Fruit fly (Drosophila melanogaster) whole organism, wandering third instar larva: ENCODE measurements around the gene CG2126.
A peak's percentile ranks its signal among the peaks of the same experiment; 100 is the strongest.

Experiments used
- Abd-B ChIP-seq: fragments of >200 bp; optimal IDR thresholded peaks from 2 replicates; lab custom pipeline; 2017; ENCODE audit warnings: missing biosample characterization, missing genetic modification characterization
- CG32264 ChIP-seq: fragments of 200-800 bp; sonication (Bioruptor generic); optimal IDR thresholded peaks from 2 replicates; lab custom pipeline; 2016; ENCODE audit warnings: missing biosample characterization, missing genetic modification characterization
- CG9705 ChIP-seq: fragments of 200-800 bp; sonication (Bioruptor generic); optimal IDR thresholded peaks from 2 replicates; lab custom pipeline; 2018; ENCODE audit warnings: missing biosample characterization, mild to moderate bottlenecking, missing genetic modification characterization
- CrebA ChIP-seq: fragments of 200-800 bp; sonication (Bioruptor generic); optimal IDR thresholded peaks from 2 replicates; lab custom pipeline; 2016; ENCODE audit warnings: missing biosample characterization, mild to moderate bottlenecking, missing genetic modification characterization, borderline replicate concordance
- Dfd ChIP-seq: fragments of >200 bp; optimal IDR thresholded peaks from 2 replicates; lab custom pipeline; 2017; ENCODE audit warnings: missing biosample characterization, missing genetic modification characterization
- Dif ChIP-seq: fragments of 200-275, 200-300 bp; sonication (Bioruptor generic); optimal IDR thresholded peaks from 2 replicates; lab custom pipeline; 2018; ENCODE audit warnings: missing biosample characterization, missing genetic modification characterization; ENCODE audit not compliant: partially characterized antibody
- GATAd ChIP-seq: sonication (Bioruptor generic); optimal IDR thresholded peaks from 2 replicates; lab custom pipeline; 2016; ENCODE audit warnings: missing biosample characterization, missing genetic modification characterization
- HLH106 ChIP-seq: fragments of 200-800 bp; optimal IDR thresholded peaks from 3 replicates; lab custom pipeline; 2019; ENCODE audit warnings: missing biosample characterization, mild to moderate bottlenecking, missing genetic modification characterization, moderate library complexity
- Hnf4 ChIP-seq: fragments of 200-800 bp; sonication (Bioruptor generic); optimal IDR thresholded peaks from 2 replicates; lab custom pipeline; 2016; ENCODE audit warnings: missing biosample characterization, mild to moderate bottlenecking, missing genetic modification characterization
- Hr78 ChIP-seq: fragments of >200 bp; optimal IDR thresholded peaks from 2 replicates; lab custom pipeline; 2017; ENCODE audit warnings: missing biosample characterization, missing genetic modification characterization
- Hr83 ChIP-seq: fragments of 200-300 bp; sonication (Bioruptor generic); optimal IDR thresholded peaks from 2 replicates; lab custom pipeline; 2016; ENCODE audit warnings: missing biosample characterization, mild to moderate bottlenecking, missing genetic modification characterization, moderate library complexity; ENCODE audit not compliant: poor library complexity, severe bottlenecking
- Jra ChIP-seq: sonication (Bioruptor generic); optimal IDR thresholded peaks from 2 replicates; lab custom pipeline; 2016; ENCODE audit warnings: missing biosample characterization, missing genetic modification characterization
- Mio ChIP-seq: sonication (Bioruptor generic); optimal IDR thresholded peaks from 2 replicates; lab custom pipeline; 2016; ENCODE audit warnings: missing biosample characterization, missing genetic modification characterization
- Myc ChIP-seq: fragments of >200 bp; optimal IDR thresholded peaks from 2 replicates; lab custom pipeline; 2017
- N ChIP-seq: fragments of >200 bp; optimal IDR thresholded peaks from 2 replicates; lab custom pipeline; 2018; ENCODE audit warnings: missing biosample characterization, missing external identifiers, missing genetic modification characterization
- OdsH ChIP-seq: fragments of 200-800 bp; sonication (Bioruptor generic); optimal IDR thresholded peaks from 2 replicates; lab custom pipeline; 2016; ENCODE audit warnings: missing biosample characterization, mild to moderate bottlenecking, missing genetic modification characterization
- Rel ChIP-seq, 2 experiments: fragments of 200-800 bp; sonication (Bioruptor generic) in 1 of 2; optimal IDR thresholded peaks; 2 replicates in 1 of 2; 3 replicates in 1 of 2; lab custom pipeline; 2016 to 2019; ENCODE audit warnings: mild to moderate bottlenecking in 2 of 2, missing biosample characterization in 2 of 2, missing genetic modification characterization in 2 of 2, moderate library complexity in 1 of 2
- Sp1 ChIP-seq: fragments of 200-800 bp; sonication (Bioruptor generic); optimal IDR thresholded peaks from 3 replicates; lab custom pipeline; 2019; ENCODE audit warnings: missing biosample characterization, mild to moderate bottlenecking, missing genetic modification characterization, moderate library complexity
- Vsx2 ChIP-seq: fragments of 200-300, 225-300 bp; sonication (Bioruptor generic); optimal IDR thresholded peaks from 2 replicates; lab custom pipeline; 2018; ENCODE audit warnings: missing biosample characterization, missing genetic modification characterization; ENCODE audit not compliant: partially characterized antibody
- br ChIP-seq: fragments of 200-800 bp; sonication (Bioruptor generic); optimal IDR thresholded peaks from 2 replicates; lab custom pipeline; 2016; ENCODE audit warnings: missing biosample characterization, missing genetic modification characterization
- brk ChIP-seq: fragments of 200-800 bp; sonication (Bioruptor generic); optimal IDR thresholded peaks from 2 replicates; lab custom pipeline; 2016; ENCODE audit warnings: missing biosample characterization, mild to moderate bottlenecking, missing genetic modification characterization
- dl ChIP-seq, 2 experiments: fragments of 175-275, 200-275 bp in 1 of 2; fragments of 200-275 bp in 1 of 2; sonication (Bioruptor generic); optimal IDR thresholded peaks; lab custom pipeline; 2018; ENCODE audit warnings: mild to moderate bottlenecking in 2 of 2, missing biosample characterization in 2 of 2, missing genetic modification characterization in 2 of 2, moderate library complexity in 2 of 2; ENCODE audit not compliant: partially characterized antibody in 2 of 2, insufficient read depth in 1 of 2
- dmrt93B ChIP-seq: fragments of 200-800 bp; sonication (Bioruptor generic); optimal IDR thresholded peaks from 2 replicates; lab custom pipeline; 2018; ENCODE audit warnings: missing biosample characterization, mild to moderate bottlenecking, missing genetic modification characterization
- dsf ChIP-seq: sonication (Bioruptor generic); optimal IDR thresholded peaks from 2 replicates; lab custom pipeline; 2016; ENCODE audit warnings: missing biosample characterization, missing genetic modification characterization, borderline replicate concordance
- ey ChIP-seq: fragments of 200-800 bp; sonication (Bioruptor generic); optimal IDR thresholded peaks from 2 replicates; lab custom pipeline; 2016; ENCODE audit warnings: missing biosample characterization, missing genetic modification characterization
- foxo ChIP-seq, 2 experiments: fragments of 200-800 bp; sonication (Bioruptor generic); optimal IDR thresholded peaks; 2 replicates in 1 of 2; 3 replicates in 1 of 2; lab custom pipeline; 2016 to 2017; ENCODE audit warnings: missing biosample characterization in 2 of 2, missing genetic modification characterization in 2 of 2
- fru ChIP-seq: fragments of 200-800 bp; sonication (Bioruptor generic); optimal IDR thresholded peaks from 3 replicates; lab custom pipeline; 2016; ENCODE audit warnings: missing biosample characterization, mild to moderate bottlenecking, missing genetic modification characterization
- h ChIP-seq: fragments of 200-800 bp; sonication (Bioruptor generic); optimal IDR thresholded peaks from 3 replicates; lab custom pipeline; 2016; ENCODE audit warnings: missing biosample characterization, mild to moderate bottlenecking, missing genetic modification characterization
- jim ChIP-seq: fragments of 175-275, 200-325 bp; sonication (Bioruptor generic); optimal IDR thresholded peaks from 2 replicates; lab custom pipeline; 2016; ENCODE audit warnings: missing biosample characterization, mild to moderate bottlenecking, missing genetic modification characterization
- lola ChIP-seq: fragments of >200 bp; optimal IDR thresholded peaks from 2 replicates; lab custom pipeline; 2017; ENCODE audit warnings: missing biosample characterization, missing genetic modification characterization
- pan ChIP-seq: fragments of >200 bp; optimal IDR thresholded peaks from 2 replicates; lab custom pipeline; 2017
- psq ChIP-seq: fragments of 200-800 bp; sonication (Bioruptor generic); optimal IDR thresholded peaks from 3 replicates; lab custom pipeline; 2017; ENCODE audit warnings: missing biosample characterization, mild to moderate bottlenecking, missing genetic modification characterization, moderate library complexity
- rgr ChIP-seq: fragments of 200-800 bp; sonication (Bioruptor generic); optimal IDR thresholded peaks from 3 replicates; lab custom pipeline; 2016; ENCODE audit warnings: missing biosample characterization, mild to moderate bottlenecking, missing genetic modification characterization
- sage ChIP-seq: fragments of 200-800 bp; sonication (Bioruptor generic); optimal IDR thresholded peaks from 2 replicates; lab custom pipeline; 2016; ENCODE audit warnings: missing biosample characterization, mild to moderate bottlenecking, missing genetic modification characterization
- sv ChIP-seq: fragments of 200-800 bp; sonication (Bioruptor generic); optimal IDR thresholded peaks from 3 replicates; lab custom pipeline; 2016; ENCODE audit warnings: missing biosample characterization, missing genetic modification characterization
- tai ChIP-seq: sonication (Bioruptor generic); optimal IDR thresholded peaks from 2 replicates; lab custom pipeline; 2016; ENCODE audit warnings: missing biosample characterization, missing genetic modification characterization
- usp ChIP-seq: fragments of >200 bp; optimal IDR thresholded peaks from 2 replicates; lab custom pipeline; 2017; ENCODE audit warnings: missing biosample characterization, missing genetic modification characterization
- woc ChIP-seq: sonication (Bioruptor generic); optimal IDR thresholded peaks from 2 replicates; lab custom pipeline; 2016; ENCODE audit warnings: missing biosample characterization, mild to moderate bottlenecking, missing genetic modification characterization

The CG2126 gene

dm6 chr3R:31747429-31748048, 28.9 kb downstream of the CG2126 start, which contains the start of the genes nero and CG1910:
Gene nero (minus strand): TSS chr3R:31747558.
Gene CG1910 (plus strand): TSS chr3R:31747643.
- TF ChIP-seq Sp1 (GFP tag; lab: Kevin White, UChicago) (peak; percentile 19), Hr83 (GFP tag; lab: Kevin White, UChicago) (peak; percentile 55), sv (no peak), Myc (lab: Kevin White, UChicago) (peak; percentile 47), Mio (GFP tag; lab: Kevin White, UChicago) (no peak), Dfd (GFP tag; lab: Kevin White, UChicago) (no peak), dl (GFP tag; optimal IDR thresholded peaks at IDR 0.05; lab: Kevin White, UChicago; ENCODE audit: insufficient read depth in 1 of 2, partially characterized antibody in 2 of 2) (peak in 1 of 2 experiments; percentile 26), jim (GFP tag; lab: Kevin White, UChicago) (no peak), ey (GFP tag; lab: Kevin White, UChicago) (no peak), N (no peak), Hr78 (GFP tag; lab: Kevin White, UChicago) (no peak), tai (GFP tag; lab: Kevin White, UChicago) (no peak), h (GFP tag; lab: Kevin White, UChicago) (peak; percentile 46), Dif (no peak), foxo (GFP tag; optimal IDR thresholded peaks at IDR 0.05; lab: Kevin White, UChicago) (peak in 1 of 2 experiments; percentile 15), brk (GFP tag; lab: Kevin White, UChicago) (no peak), fru (GFP tag; lab: Kevin White, UChicago) (no peak), rgr (peak; percentile 29), usp (GFP tag; lab: Kevin White, UChicago) (no peak), CG32264 (GFP tag; lab: Kevin White, UChicago) (no peak), psq (GFP tag; lab: Kevin White, UChicago) (no peak), dsf (no peak), Jra (GFP tag; lab: Kevin White, UChicago) (peak; percentile 22), lola (GFP tag; lab: Kevin White, UChicago) (no peak), GATAd (GFP tag; lab: Kevin White, UChicago) (no peak), br (GFP tag; lab: Kevin White, UChicago) (no peak), Abd-B (no peak), CG9705 (no peak), OdsH (GFP tag; lab: Kevin White, UChicago) (peak; percentile 8), dmrt93B (GFP tag; lab: Kevin White, UChicago) (no peak), Hnf4 (GFP tag; lab: Kevin White, UChicago) (peak; percentile 34), pan (lab: Kevin White, UChicago) (no peak), HLH106 (tag; lab: Kevin White, UChicago) (peak; percentile 15), Rel (GFP tag; optimal IDR thresholded peaks at IDR 0.05; lab: Kevin White, UChicago) (no peak), Rel (tag; optimal IDR thresholded peaks at IDR 0.05; lab: Kevin White, UChicago) (peak; percentile 33), Vsx2 (no peak), sage (GFP tag; lab: Kevin White, UChicago) (no peak), woc (GFP tag; lab: Kevin White, UChicago) (no peak), CrebA (no peak)

- TF ChIP-seq Hr83 (GFP tag; lab: Kevin White, UChicago): peak; percentile 21
- TF ChIP-seq Mio (GFP tag; lab: Kevin White, UChicago): no peak
- TF ChIP-seq Hnf4 (GFP tag; lab: Kevin White, UChicago): peak; percentile 8
- TF ChIP-seq N: no peak
- no peak for TF ChIP-seq GATAd (GFP tag; lab: Kevin White, UChicago)
- peak; percentile 40 for TF ChIP-seq h (GFP tag; lab: Kevin White, UChicago)
- TF ChIP-seq rgr: peak; percentile 57
- TF ChIP-seq jim (GFP tag; lab: Kevin White, UChicago): no peak
- no peak for TF ChIP-seq Hr78 (GFP tag; lab: Kevin White, UChicago)
- TF ChIP-seq woc (GFP tag; lab: Kevin White, UChicago): no peak
- no peak for TF ChIP-seq usp (GFP tag; lab: Kevin White, UChicago)
- TF ChIP-seq Vsx2: no peak
- TF ChIP-seq dl (GFP tag; optimal IDR thresholded peaks at IDR 0.05; lab: Kevin White, UChicago; ENCODE audit: insufficient read depth in 1 of 2, partially characterized antibody in 2 of 2): no peak
- TF ChIP-seq br (GFP tag; lab: Kevin White, UChicago): peak; percentile 37
- TF ChIP-seq foxo (GFP tag; optimal IDR thresholded peaks at IDR 0.05; lab: Kevin White, UChicago): peak in 1 of 2 experiments; percentile 29
- TF ChIP-seq dmrt93B (GFP tag; lab: Kevin White, UChicago): no peak
- TF ChIP-seq lola (GFP tag; lab: Kevin White, UChicago): no peak
- TF ChIP-seq Jra (GFP tag; lab: Kevin White, UChicago): no peak
- TF ChIP-seq fru (GFP tag; lab: Kevin White, UChicago): no peak
- no peak for TF ChIP-seq CrebA
- TF ChIP-seq Dfd (GFP tag; lab: Kevin White, UChicago): no peak
- no peak for TF ChIP-seq sage (GFP tag; lab: Kevin White, UChicago)
- TF ChIP-seq Sp1 (GFP tag; lab: Kevin White, UChicago): peak; percentile 52
- TF ChIP-seq sv: no peak
- peak; percentile 9 for TF ChIP-seq psq (GFP tag; lab: Kevin White, UChicago)
- TF ChIP-seq Rel (GFP tag; optimal IDR thresholded peaks at IDR 0.05; lab: Kevin White, UChicago): no peak
- TF ChIP-seq Rel (tag; optimal IDR thresholded peaks at IDR 0.05; lab: Kevin White, UChicago): peak; percentile 76
- TF ChIP-seq CG32264 (GFP tag; lab: Kevin White, UChicago): no peak
- no peak for TF ChIP-seq brk (GFP tag; lab: Kevin White, UChicago)
- no peak for TF ChIP-seq CG9705
- no peak for TF ChIP-seq OdsH (GFP tag; lab: Kevin White, UChicago)
- peak; percentile 68 for TF ChIP-seq Dif
- TF ChIP-seq pan (lab: Kevin White, UChicago): no peak
- no peak for TF ChIP-seq dsf
- TF ChIP-seq HLH106 (tag; lab: Kevin White, UChicago): peak; percentile 23
- TF ChIP-seq ey (GFP tag; lab: Kevin White, UChicago): no peak
- no peak for TF ChIP-seq Abd-B
- TF ChIP-seq Myc (lab: Kevin White, UChicago): peak; percentile 45
- TF ChIP-seq tai (GFP tag; lab: Kevin White, UChicago): no peak
Observed at dm6 chr3R:31745629-31746081, 30.8 kb downstream of the CG2126 start, which contains the start of gene awd. Gene awd (minus strand): TSS chr3R:31746077.
